Worm (Caenorhabditis elegans): ENCODE data around the gene F58G1.2.

The F58G1.2 gene

DNA sequence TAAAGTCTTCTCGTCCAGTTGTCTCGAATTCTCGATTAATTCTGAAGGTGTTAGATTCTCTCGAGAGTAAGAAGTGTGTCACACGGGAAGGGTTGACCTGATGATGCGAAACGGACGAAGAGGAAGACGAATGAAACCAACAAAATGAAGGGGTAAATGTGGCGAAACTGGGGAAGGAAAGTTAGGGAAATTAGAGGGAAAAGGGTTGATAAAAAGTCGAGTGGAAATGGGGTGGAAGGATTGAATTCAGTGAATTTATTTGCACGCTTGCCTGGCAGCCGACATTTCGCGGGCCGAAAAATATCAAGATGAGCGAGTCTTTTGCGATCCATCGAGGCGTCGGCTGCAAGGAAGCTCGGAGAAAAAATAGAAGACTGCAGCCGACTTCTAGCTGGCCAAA is 29.3 kb upstream of the F58G1.2 start, which contains the start of gene F58G1.7:
Gene F58G1.7, minus strand, starts transcription at position 101 of the 400 bp plus-strand sequence.
- TF ChIP-seq lsy-12 (tag; optimal IDR thresholded peaks at IDR 0.05) (no peak), elt-1 (tag; optimal IDR thresholded peaks at IDR 0.05) (no peak), tbx-2 (tag; optimal IDR thresholded peaks at IDR 0.05) (no peak), ZK546.5 (tag; optimal IDR thresholded peaks at IDR 0.05) (no peak), ceh-9 (tag; optimal IDR thresholded peaks at IDR 0.05) (no peak), ceh-28 (tag; optimal IDR thresholded peaks at IDR 0.05) (no peak), nhr-237 (tag; optimal IDR thresholded peaks at IDR 0.05) (no peak), nhr-11 (tag; optimal IDR thresholded peaks at IDR 0.05) (no peak), egl-5 (tag; optimal IDR thresholded peaks at IDR 0.05) (no peak), unc-62 (GFP tag; optimal IDR thresholded peaks at IDR 0.05) (no peak), unc-39 (tag; optimal IDR thresholded peaks at IDR 0.05) (no peak), aly-2 (tag; optimal IDR thresholded peaks at IDR 0.05) (no peak), nfya-1 (tag; optimal IDR thresholded peaks at IDR 0.05; ENCODE audit: insufficient read depth) (no peak)

- TF ChIP-seq elt-2 (tag; optimal IDR thresholded peaks at IDR 0.05): peak; percentile 87
- TF ChIP-seq lsy-12 (tag; optimal IDR thresholded peaks at IDR 0.05): peak; percentile 91
- peak; percentile 75 for TF ChIP-seq skn-1 (tag; optimal IDR thresholded peaks at IDR 0.05)
- peak; percentile 89 for TF ChIP-seq ceh-82 (tag; optimal IDR thresholded peaks at IDR 0.05)
- no peak for TF ChIP-seq ceh-9 (tag; optimal IDR thresholded peaks at IDR 0.05)
- peak; percentile 78 for TF ChIP-seq nhr-28 (tag; optimal IDR thresholded peaks at IDR 0.05)
- TF ChIP-seq mdl-1 (tag; optimal IDR thresholded peaks at IDR 0.05): peak; percentile 20
- TF ChIP-seq daf-12 (tag; optimal IDR thresholded peaks at IDR 0.05): peak; percentile 16
- TF ChIP-seq fos-1 (tag; optimal IDR thresholded peaks at IDR 0.05): peak; percentile 17
- TF ChIP-seq elt-1 (tag; optimal IDR thresholded peaks at IDR 0.05): no peak
- TF ChIP-seq ceh-16 (tag; optimal IDR thresholded peaks at IDR 0.05): peak; percentile 23
- no peak for TF ChIP-seq egl-27 (tag; optimal IDR thresholded peaks at IDR 0.05)
- TF ChIP-seq elt-3 (tag; optimal IDR thresholded peaks at IDR 0.05): peak; percentile 45 to 96 (median 85)
- TF ChIP-seq lin-39 (tag; optimal IDR thresholded peaks at IDR 0.05): peak; percentile 95
- TF ChIP-seq nhr-25 (tag; optimal IDR thresholded peaks at IDR 0.05): peak; percentile 95
- peak; percentile 86 for TF ChIP-seq ceh-28 (tag; optimal IDR thresholded peaks at IDR 0.05)
- peak; percentile 50 for TF ChIP-seq unc-62 (GFP tag; optimal IDR thresholded peaks at IDR 0.05)
- TF ChIP-seq nhr-12 (tag; optimal IDR thresholded peaks at IDR 0.05): no peak
- TF ChIP-seq ztf-11 (tag; optimal IDR thresholded peaks at IDR 0.05): no peak
- no peak for TF ChIP-seq unc-39 (tag; optimal IDR thresholded peaks at IDR 0.05)
- peak; percentile 95 for TF ChIP-seq jun-1 (tag; optimal IDR thresholded peaks at IDR 0.05)
- TF ChIP-seq nhr-43 (tag; optimal IDR thresholded peaks at IDR 0.05; ENCODE audit: poor library complexity, severe bottlenecking): peak; percentile 96
- TF ChIP-seq nhr-77 (tag; optimal IDR thresholded peaks at IDR 0.05): peak; percentile 86
- peak; percentile 87 for TF ChIP-seq pha-4 (tag; optimal IDR thresholded peaks at IDR 0.05)
- peak; percentile 88 for TF ChIP-seq nfya-1 (tag; optimal IDR thresholded peaks at IDR 0.05; ENCODE audit: insufficient read depth)
- TF ChIP-seq ZK546.5 (tag; optimal IDR thresholded peaks at IDR 0.05): no peak
- TF ChIP-seq nhr-76 (tag; optimal IDR thresholded peaks at IDR 0.05): peak; percentile 56
- TF ChIP-seq fkh-10 (GFP tag; optimal IDR thresholded peaks at IDR 0.05): no peak
- TF ChIP-seq hmg-11 (tag; optimal IDR thresholded peaks at IDR 0.05): peak; percentile 96
- peak; percentile 94 for TF ChIP-seq tbx-2 (tag; optimal IDR thresholded peaks at IDR 0.05)
- no peak for TF ChIP-seq eor-1 (tag; optimal IDR thresholded peaks at IDR 0.05)
- peak; percentile 52 for TF ChIP-seq zag-1 (tag; optimal IDR thresholded peaks at IDR 0.05)
- TF ChIP-seq nhr-11 (tag; optimal IDR thresholded peaks at IDR 0.05): peak; percentile 21
- TF ChIP-seq sea-2 (GFP tag; optimal IDR thresholded peaks at IDR 0.05): no peak
- peak; percentile 72 for TF ChIP-seq lin-15B (tag; optimal IDR thresholded peaks at IDR 0.05)
- TF ChIP-seq nhr-237 (tag; optimal IDR thresholded peaks at IDR 0.05): no peak
- TF ChIP-seq nhr-67 (tag; optimal IDR thresholded peaks at IDR 0.05): no peak
- TF ChIP-seq mml-1 (tag; optimal IDR thresholded peaks at IDR 0.05): no peak
- TF ChIP-seq pqm-1 (tag; optimal IDR thresholded peaks at IDR 0.05): peak; percentile 88
- TF ChIP-seq fkh-2 (tag; optimal IDR thresholded peaks at IDR 0.05): peak; percentile 51
- TF ChIP-seq ztf-4 (tag; optimal IDR thresholded peaks at IDR 0.05): peak; percentile 41
- peak; percentile 88 for TF ChIP-seq nhr-23 (tag; optimal IDR thresholded peaks at IDR 0.05)
- TF ChIP-seq snpc-4 (tag; optimal IDR thresholded peaks at IDR 0.05): peak; percentile 100
- peak; percentile 81 for TF ChIP-seq R02D3.7 (tag; optimal IDR thresholded peaks at IDR 0.05)
- peak; percentile 100 for TF ChIP-seq ama-1 (optimal IDR thresholded peaks at IDR 0.05)
- peak; percentile 39 for TF ChIP-seq egl-5 (tag; optimal IDR thresholded peaks at IDR 0.05)
- TF ChIP-seq aly-2 (tag; optimal IDR thresholded peaks at IDR 0.05): peak; percentile 94
Observed at ce11 chrII:12944587-12945126, 25.8 kb upstream of the F58G1.2 start.

Data from whole organism, L3 larva.